Fruit fly (Drosophila melanogaster) whole organism, embryonic: ENCODE data around the gene Vha16-3.

ENCODE experiments used
- Ada2b ChIP-seq: fragments of 200-800 bp; sonication (Bioruptor generic); IDR thresholded peaks from 2 replicates; pipeline ENCODE4 v1.3.6; 2022; ENCODE audit warnings: missing biosample characterization, missing genetic modification characterization
- Atf-2 ChIP-seq: fragments of 200-800 bp; sonication (Bioruptor generic); optimal IDR thresholded peaks from 2 replicates; lab custom pipeline; 2016; ENCODE audit warnings: missing biosample characterization, missing genetic modification characterization
- Atf3 ChIP-seq: fragments of 200-800 bp; sonication (Bioruptor generic); optimal IDR thresholded peaks from 3 replicates; lab custom pipeline; 2016; ENCODE audit warnings: missing biosample characterization, missing genetic modification characterization
- Bteb2 ChIP-seq: fragments of 200-800 bp; sonication (Bioruptor generic); optimal IDR thresholded peaks from 2 replicates; lab custom pipeline; 2016; ENCODE audit warnings: missing biosample characterization, missing genetic modification characterization
- CG10147 ChIP-seq: fragments of 200-800 bp; sonication (Bioruptor generic); optimal IDR thresholded peaks from 2 replicates; lab custom pipeline; 2019; ENCODE audit warnings: missing biosample characterization, mild to moderate bottlenecking, missing genetic modification characterization, moderate library complexity
- CG1024 ChIP-seq: fragments of 200-800 bp; sonication (Bioruptor generic); IDR thresholded peaks from 2 replicates; pipeline ENCODE4 v1.3.6; 2022; ENCODE audit warnings: missing biosample characterization, missing genetic modification characterization
- CG10366 ChIP-seq: fragments of 200-800 bp; sonication (Bioruptor generic); IDR thresholded peaks from 2 replicates; pipeline ENCODE4 v1.3.6; 2022; ENCODE audit warnings: missing biosample characterization, missing genetic modification characterization
- CG10543 ChIP-seq: fragments of 200-800 bp; sonication (Bioruptor generic); optimal IDR thresholded peaks from 3 replicates; lab custom pipeline; 2017; ENCODE audit warnings: missing biosample characterization, mild to moderate bottlenecking, missing genetic modification characterization, moderate library complexity
- CG11247 ChIP-seq: fragments of 200-800 bp; sonication (Bioruptor generic); IDR thresholded peaks from 2 replicates; pipeline ENCODE4 v1.3.6; 2022; ENCODE audit warnings: missing biosample characterization, missing genetic modification characterization
- CG12071 ChIP-seq: fragments of 200-800 bp; sonication (Bioruptor generic); optimal IDR thresholded peaks from 3 replicates; lab custom pipeline; 2018; ENCODE audit warnings: missing biosample characterization, mild to moderate bottlenecking, missing genetic modification characterization
- CG14050 ChIP-seq: fragments of 200-800 bp; sonication (Bioruptor generic); IDR thresholded peaks from 3 replicates; pipeline ENCODE4 v1.3.6; 2022; ENCODE audit warnings: missing biosample characterization, missing genetic modification characterization
- CG14965 ChIP-seq: fragments of 200-800 bp; sonication (Bioruptor generic); optimal IDR thresholded peaks from 2 replicates; lab custom pipeline; 2016; ENCODE audit warnings: missing biosample characterization, missing genetic modification characterization, borderline replicate concordance
- CG15479 ChIP-seq: fragments of 200-800 bp; sonication (Bioruptor generic); optimal IDR thresholded peaks from 3 replicates; lab custom pipeline; 2019; ENCODE audit warnings: missing biosample characterization, mild to moderate bottlenecking, missing genetic modification characterization, moderate library complexity
- CG1602 ChIP-seq: fragments of 200-800 bp; sonication (Bioruptor generic); optimal IDR thresholded peaks from 3 replicates; lab custom pipeline; 2016; ENCODE audit warnings: missing biosample characterization, missing genetic modification characterization
- CG1603 ChIP-seq: fragments of 200-800 bp; sonication (Bioruptor generic); optimal IDR thresholded peaks from 2 replicates; lab custom pipeline; 2019; ENCODE audit warnings: missing biosample characterization, mild to moderate bottlenecking, missing genetic modification characterization, moderate library complexity
- CG17568 ChIP-seq: fragments of 200-800 bp; sonication (Bioruptor generic); optimal IDR thresholded peaks from 2 replicates; lab custom pipeline; 2018; ENCODE audit warnings: missing biosample characterization, mild to moderate bottlenecking, missing genetic modification characterization, moderate library complexity
- CG2129 ChIP-seq: fragments of 200-800 bp; sonication (Bioruptor generic); IDR thresholded peaks from 2 replicates; pipeline ENCODE4 v1.3.6; 2022; ENCODE audit warnings: missing biosample characterization, missing genetic modification characterization; ENCODE audit not compliant: partially characterized antibody
- CG3281 ChIP-seq: fragments of 200-800 bp; sonication (Bioruptor generic); optimal IDR thresholded peaks from 3 replicates; lab custom pipeline; 2017; ENCODE audit warnings: missing biosample characterization, mild to moderate bottlenecking, missing genetic modification characterization
- CG6272 ChIP-seq: fragments of 200-800 bp; sonication (Bioruptor generic); IDR thresholded peaks from 2 replicates; pipeline ENCODE4 v1.3.6; 2022; ENCODE audit warnings: missing biosample characterization, missing genetic modification characterization
- CG7372 ChIP-seq: fragments of 200-800 bp; sonication (Bioruptor generic); IDR thresholded peaks from 2 replicates; pipeline ENCODE4 v1.3.6; 2022; ENCODE audit warnings: missing biosample characterization, missing genetic modification characterization
- CG8290 ChIP-seq, 3 experiments: fragments of 200-800 bp; sonication (Bioruptor generic); optimal IDR thresholded peaks; 2 replicates each; lab custom pipeline; 2016 to 2019; ENCODE audit warnings: missing biosample characterization in 3 of 3, missing genetic modification characterization in 3 of 3, mild to moderate bottlenecking in 2 of 3, moderate library complexity in 1 of 3
- CG8359 ChIP-seq: fragments of 200-800 bp; sonication (Bioruptor generic); optimal IDR thresholded peaks from 2 replicates; lab custom pipeline; 2017; ENCODE audit warnings: missing biosample characterization, mild to moderate bottlenecking, missing genetic modification characterization, borderline replicate concordance
- CG8388 ChIP-seq: fragments of 200-800 bp; sonication (Bioruptor generic); optimal IDR thresholded peaks from 2 replicates; lab custom pipeline; 2019; ENCODE audit warnings: missing biosample characterization, mild to moderate bottlenecking, missing genetic modification characterization, moderate library complexity
- CG8924 ChIP-seq: fragments of 200-800 bp; optimal IDR thresholded peaks from 3 replicates; lab custom pipeline; 2019; ENCODE audit warnings: missing biosample characterization, mild to moderate bottlenecking, missing genetic modification characterization, moderate library complexity
- CHES-1-like ChIP-seq: fragments of 200-800 bp; sonication (Bioruptor generic); optimal IDR thresholded peaks from 2 replicates; lab custom pipeline; 2016; ENCODE audit warnings: missing biosample characterization, missing genetic modification characterization
- Camta ChIP-seq: fragments of 200-800 bp; sonication (Bioruptor generic); optimal IDR thresholded peaks from 2 replicates; lab custom pipeline; 2016; ENCODE audit warnings: missing biosample characterization, missing genetic modification characterization
- D19A ChIP-seq: fragments of 200-800 bp; optimal IDR thresholded peaks from 3 replicates; lab custom pipeline; 2019; ENCODE audit warnings: missing biosample characterization, mild to moderate bottlenecking, missing genetic modification characterization, moderate library complexity
- Dad ChIP-seq: fragments of 200-800 bp; sonication (Bioruptor generic); optimal IDR thresholded peaks from 3 replicates; lab custom pipeline; 2016; ENCODE audit warnings: missing biosample characterization, missing genetic modification characterization
- Dip3 ChIP-seq: fragments of 200-800 bp; sonication (Bioruptor generic); optimal IDR thresholded peaks from 3 replicates; lab custom pipeline; 2016; ENCODE audit warnings: missing biosample characterization, missing genetic modification characterization
- ERR ChIP-seq: fragments of 200-800 bp; sonication (Bioruptor generic); optimal IDR thresholded peaks from 2 replicates; lab custom pipeline; 2016; ENCODE audit warnings: missing biosample characterization, missing genetic modification characterization
- Fer2 ChIP-seq: fragments of 200-800 bp; sonication (Bioruptor generic); optimal IDR thresholded peaks from 2 replicates; lab custom pipeline; 2018; ENCODE audit warnings: missing biosample characterization, mild to moderate bottlenecking, missing genetic modification characterization, moderate library complexity
- HmgD ChIP-seq: fragments of 200-800 bp; sonication (Bioruptor generic); optimal IDR thresholded peaks from 3 replicates; lab custom pipeline; 2016; ENCODE audit warnings: missing biosample characterization, missing genetic modification characterization
- Hmx ChIP-seq: fragments of 200-800 bp; sonication (Bioruptor generic); optimal IDR thresholded peaks from 2 replicates; lab custom pipeline; 2016; ENCODE audit warnings: missing biosample characterization, missing genetic modification characterization
- Xrp1 ChIP-seq: fragments of 200-800 bp; sonication (Bioruptor generic); IDR thresholded peaks from 2 replicates; pipeline ENCODE4 v1.3.6; 2022; ENCODE audit warnings: missing biosample characterization, missing genetic modification characterization
- bcd ChIP-seq: fragments of 200-800 bp; sonication (Bioruptor generic); optimal IDR thresholded peaks from 2 replicates; lab custom pipeline; 2017; ENCODE audit warnings: missing biosample characterization, mild to moderate bottlenecking, missing genetic modification characterization
- corto ChIP-seq: fragments of 200-800 bp; sonication (Bioruptor generic); optimal IDR thresholded peaks from 2 replicates; lab custom pipeline; 2016; ENCODE audit warnings: missing biosample characterization, mild to moderate bottlenecking, missing genetic modification characterization, moderate library complexity
- cwo ChIP-seq: fragments of 200-800 bp; sonication (Bioruptor generic); optimal IDR thresholded peaks from 3 replicates; lab custom pipeline; 2017; ENCODE audit warnings: missing biosample characterization, missing genetic modification characterization, mild to moderate bottlenecking, moderate library complexity, missing genetic modification reagents
- danr ChIP-seq: fragments of 200-800 bp; sonication (Bioruptor generic); IDR thresholded peaks from 2 replicates; pipeline ENCODE4 v1.3.6; 2022; ENCODE audit warnings: missing biosample characterization, missing genetic modification characterization
- dmrt99B ChIP-seq: fragments of 200-800 bp; sonication (Bioruptor generic); optimal IDR thresholded peaks from 2 replicates; lab custom pipeline; 2018; ENCODE audit warnings: missing biosample characterization, mild to moderate bottlenecking, missing genetic modification characterization, moderate library complexity
- exex ChIP-seq: fragments of 200-800 bp; sonication (Bioruptor generic); optimal IDR thresholded peaks from 4 replicates; lab custom pipeline; 2018; ENCODE audit warnings: missing biosample characterization, mild to moderate bottlenecking, missing genetic modification characterization, moderate library complexity
- lilli ChIP-seq: fragments of 200-800 bp; sonication (Bioruptor generic); optimal IDR thresholded peaks from 3 replicates; lab custom pipeline; 2016; ENCODE audit warnings: missing biosample characterization, missing genetic modification characterization
- mam ChIP-seq: fragments of 200-800 bp; sonication (Bioruptor generic); optimal IDR thresholded peaks from 3 replicates; lab custom pipeline; 2016; ENCODE audit warnings: missing biosample characterization, missing genetic modification characterization
- peb ChIP-seq: fragments of 200-800 bp; sonication (Bioruptor generic); IDR thresholded peaks from 2 replicates; pipeline ENCODE4 v1.3.6; 2022; ENCODE audit warnings: missing biosample characterization, missing genetic modification characterization
- prd ChIP-seq, 3 experiments: fragments of >200 bp in 2 of 3; fragments of 200-800 bp in 1 of 3; sonication (Bioruptor generic) in 1 of 3; optimal IDR thresholded peaks in 2 of 3; IDR thresholded peaks in 1 of 3; 2 replicates in 2 of 3; 3 replicates in 1 of 3; pipeline versions ENCODE4 v1.3.6 to Lab custom; 2017 to 2022; ENCODE audit warnings: missing biosample characterization in 1 of 3, missing genetic modification characterization in 1 of 3
- run ChIP-seq: fragments of 200-800 bp; sonication (Bioruptor generic); optimal IDR thresholded peaks from 3 replicates; lab custom pipeline; 2018; ENCODE audit warnings: missing biosample characterization, mild to moderate bottlenecking, missing genetic modification characterization
- toy ChIP-seq: fragments of 200-800 bp; sonication (Bioruptor generic); IDR thresholded peaks from 2 replicates; pipeline ENCODE4 v1.3.6; 2022; ENCODE audit warnings: missing biosample characterization, missing genetic modification characterization
- tup ChIP-seq: fragments of 200-800 bp; sonication (Bioruptor generic); optimal IDR thresholded peaks from 2 replicates; lab custom pipeline; 2016; ENCODE audit warnings: missing biosample characterization, mild to moderate bottlenecking, missing genetic modification characterization, moderate library complexity
- tx ChIP-seq: fragments of 200-800 bp; sonication (Bioruptor generic); optimal IDR thresholded peaks from 2 replicates; lab custom pipeline; 2016; ENCODE audit warnings: missing biosample characterization, missing genetic modification characterization
- yki ChIP-seq: fragments of >200 bp; optimal IDR thresholded peaks from 3 replicates; lab custom pipeline; 2018
- zf30C ChIP-seq: fragments of 200-800 bp; sonication (Bioruptor generic); optimal IDR thresholded peaks from 3 replicates; lab custom pipeline; 2018; ENCODE audit warnings: missing biosample characterization, mild to moderate bottlenecking, missing genetic modification characterization

Vha16-3 gene

dm6 chr3L:11443474-11444080 lies 29.5 kb upstream of the Vha16-3 start (continued):
- TF ChIP-seq CG2129 (GFP tag; lab: Robert Waterston, UW) (no peak), toy (GFP tag; lab: Robert Waterston, UW) (no peak), peb (GFP tag; lab: Robert Waterston, UW) (no peak), run (tag; lab: Kevin White, UChicago) (no peak), CG14965 (no peak), CG3281 (GFP tag; lab: Kevin White, UChicago) (no peak), CHES-1-like (GFP tag; lab: Kevin White, UChicago) (no peak), CG1024 (no peak), CG17568 (GFP tag; lab: Kevin White, UChicago) (no peak), mam (GFP tag; lab: Kevin White, UChicago) (no peak), yki (lab: Kevin White, UChicago) (no peak), CG8388 (GFP tag; lab: Kevin White, UChicago) (no peak), CG10543 (GFP tag; lab: Kevin White, UChicago) (no peak), Xrp1 (GFP tag; lab: Robert Waterston, UW) (no peak), CG15479 (GFP tag; lab: Kevin White, UChicago) (no peak), Ada2b (no peak), CG10366 (GFP tag; lab: Robert Waterston, UW) (no peak), CG11247 (GFP tag; lab: Robert Waterston, UW) (no peak), corto (no peak), danr (GFP tag; lab: Robert Waterston, UW) (no peak), CG10147 (GFP tag; lab: Kevin White, UChicago) (no peak), Dip3 (GFP tag; lab: Kevin White, UChicago) (no peak), CG12071 (no peak), Hmx (GFP tag; lab: Kevin White, UChicago) (no peak), CG1603 (tag; lab: Kevin White, UChicago) (no peak), zf30C (GFP tag; lab: Kevin White, UChicago) (no peak), CG8924 (tag; lab: Kevin White, UChicago) (peak; percentile 42), tup (GFP tag; lab: Kevin White, UChicago) (no peak), CG6272 (GFP tag; lab: Robert Waterston, UW) (no peak), Atf-2 (GFP tag; lab: Kevin White, UChicago) (no peak), Bteb2 (GFP tag; lab: Kevin White, UChicago) (no peak), prd (optimal IDR thresholded peaks at IDR 0.05; lab: Kevin White, UChicago) (no peak), prd (GFP tag; IDR thresholded peaks at IDR 0.05; lab: Robert Waterston, UW) (no peak), Camta (no peak), dmrt99B (tag; lab: Kevin White, UChicago) (peak; percentile 39), CG14050 (GFP tag; lab: Robert Waterston, UW) (no peak), CG8359 (GFP tag; lab: Kevin White, UChicago) (no peak), lilli (GFP tag; lab: Kevin White, UChicago) (no peak), Fer2 (no peak), cwo (GFP tag; lab: Kevin White, UChicago) (peak; percentile 9), HmgD (GFP tag; lab: Kevin White, UChicago) (no peak), CG7372 (no peak), CG1602 (GFP tag; lab: Kevin White, UChicago) (no peak), D19A (tag; lab: Kevin White, UChicago) (no peak), CG8290 (GFP tag; optimal IDR thresholded peaks at IDR 0.05; lab: Kevin White, UChicago) (no peak), CG8290 (tag; optimal IDR thresholded peaks at IDR 0.05; lab: Kevin White, UChicago) (no peak), tx (GFP tag; lab: Kevin White, UChicago) (no peak), ERR (GFP tag; lab: Kevin White, UChicago) (no peak), Atf3 (no peak), bcd (GFP tag; lab: Kevin White, UChicago) (no peak), exex (tag; lab: Kevin White, UChicago) (no peak), Dad (GFP tag; lab: Kevin White, UChicago) (no peak)
